Fruit fly (Drosophila melanogaster) whole organism, embryonic: ENCODE results near the gene Naxe.

Experiments used
- Adf1 ChIP-seq: fragments of 200-800 bp; sonication (Bioruptor generic); IDR thresholded peaks from 2 replicates; pipeline ENCODE4 v1.3.6; 2022; ENCODE audit warnings: missing biosample characterization, missing genetic modification characterization
- CG10274 ChIP-seq: fragments of 200-800 bp; sonication (Bioruptor generic); optimal IDR thresholded peaks from 3 replicates; lab custom pipeline; 2017; ENCODE audit warnings: missing biosample characterization, mild to moderate bottlenecking, missing genetic modification characterization
- CG10979 ChIP-seq: fragments of 200-800 bp; sonication (Bioruptor generic); optimal IDR thresholded peaks from 2 replicates; lab custom pipeline; 2018; ENCODE audit warnings: missing biosample characterization, mild to moderate bottlenecking, missing genetic modification characterization, moderate library complexity
- CG11085 ChIP-seq: fragments of 200-800 bp; sonication (Bioruptor generic); IDR thresholded peaks from 2 replicates; pipeline ENCODE4 v1.3.6; 2022; ENCODE audit warnings: missing biosample characterization, missing genetic modification characterization
- CG12219 ChIP-seq: fragments of 200-800 bp; sonication (Bioruptor generic); optimal IDR thresholded peaks from 3 replicates; lab custom pipeline; 2018; ENCODE audit warnings: missing biosample characterization, mild to moderate bottlenecking, missing genetic modification characterization
- CG12236 ChIP-seq: fragments of 200-800 bp; sonication (Bioruptor generic); optimal IDR thresholded peaks from 2 replicates; lab custom pipeline; 2016; ENCODE audit warnings: missing biosample characterization, missing genetic modification characterization
- CG15073 ChIP-seq: fragments of 200-800 bp; sonication (Bioruptor generic); optimal IDR thresholded peaks from 2 replicates; lab custom pipeline; 2016; ENCODE audit warnings: missing biosample characterization, missing genetic modification characterization
- CG17912 ChIP-seq: fragments of 200-800 bp; sonication (Bioruptor generic); optimal IDR thresholded peaks from 2 replicates; lab custom pipeline; 2018; ENCODE audit warnings: missing biosample characterization, mild to moderate bottlenecking, missing genetic modification characterization
- CG2199 ChIP-seq: fragments of 200-800 bp; sonication (Bioruptor generic); IDR thresholded peaks from 3 replicates; pipeline ENCODE4 v1.3.6; 2022; ENCODE audit warnings: missing biosample characterization, missing genetic modification characterization
- CG3065 ChIP-seq: fragments of 200-800 bp; sonication (Bioruptor generic); optimal IDR thresholded peaks from 2 replicates; lab custom pipeline; 2016; ENCODE audit warnings: missing biosample characterization, missing genetic modification characterization
- CG3407 ChIP-seq: fragments of 200-800 bp; sonication (Bioruptor generic); optimal IDR thresholded peaks from 2 replicates; lab custom pipeline; 2018; ENCODE audit warnings: missing biosample characterization, mild to moderate bottlenecking, missing genetic modification characterization
- CG4854 ChIP-seq: fragments of 200-800 bp; sonication (Bioruptor generic); optimal IDR thresholded peaks from 2 replicates; lab custom pipeline; 2016; ENCODE audit warnings: missing biosample characterization, missing genetic modification characterization, inconsistent platforms
- CG6175 ChIP-seq: fragments of 200-800 bp; sonication (Bioruptor generic); IDR thresholded peaks from 3 replicates; pipeline ENCODE4 v1.3.6; 2022; ENCODE audit warnings: missing biosample characterization, missing genetic modification characterization
- CG6272 ChIP-seq: fragments of 200-800 bp; sonication (Bioruptor generic); IDR thresholded peaks from 2 replicates; pipeline ENCODE4 v1.3.6; 2022; ENCODE audit warnings: missing biosample characterization, missing genetic modification characterization
- CG6689 ChIP-seq: fragments of 200-800 bp; sonication (Bioruptor generic); IDR thresholded peaks from 2 replicates; pipeline ENCODE4 v1.3.6; 2022; ENCODE audit warnings: missing biosample characterization, missing genetic modification characterization
- CG7271 ChIP-seq: fragments of 200-800 bp; sonication (Bioruptor generic); optimal IDR thresholded peaks from 2 replicates; lab custom pipeline; 2018; ENCODE audit warnings: missing biosample characterization, mild to moderate bottlenecking, missing genetic modification characterization, moderate library complexity
- CG7963 ChIP-seq: fragments of 200-800 bp; sonication (Bioruptor generic); IDR thresholded peaks from 3 replicates; pipeline ENCODE4 v1.3.6; 2022; ENCODE audit warnings: missing biosample characterization, missing genetic modification characterization; ENCODE audit not compliant: partially characterized antibody
- CHES-1-like ChIP-seq: fragments of 200-800 bp; sonication (Bioruptor generic); optimal IDR thresholded peaks from 2 replicates; lab custom pipeline; 2016; ENCODE audit warnings: missing biosample characterization, missing genetic modification characterization
- CoRest ChIP-seq: fragments of 200-800 bp; sonication (Bioruptor generic); optimal IDR thresholded peaks from 3 replicates; lab custom pipeline; 2018; ENCODE audit warnings: missing biosample characterization, mild to moderate bottlenecking, missing genetic modification characterization, moderate library complexity
- D19A ChIP-seq: fragments of 200-800 bp; optimal IDR thresholded peaks from 3 replicates; lab custom pipeline; 2019; ENCODE audit warnings: missing biosample characterization, mild to moderate bottlenecking, missing genetic modification characterization, moderate library complexity
- Dad ChIP-seq: fragments of 200-800 bp; sonication (Bioruptor generic); optimal IDR thresholded peaks from 3 replicates; lab custom pipeline; 2016; ENCODE audit warnings: missing biosample characterization, missing genetic modification characterization
- Ets97D ChIP-seq: fragments of 200-800 bp; sonication (Bioruptor generic); optimal IDR thresholded peaks from 3 replicates; lab custom pipeline; 2016; ENCODE audit warnings: missing biosample characterization, missing genetic modification characterization
- Gug ChIP-seq: fragments of 200-800 bp; sonication (Bioruptor generic); IDR thresholded peaks from 4 replicates; pipeline ENCODE4 v1.3.6; 2022; ENCODE audit warnings: missing biosample characterization, missing genetic modification characterization
- HLH4C ChIP-seq: fragments of 200-800 bp; sonication (Bioruptor generic); IDR thresholded peaks from 3 replicates; pipeline ENCODE4 v1.3.6; 2022; ENCODE audit warnings: missing biosample characterization, missing genetic modification characterization; ENCODE audit not compliant: partially characterized antibody
- HLH54F ChIP-seq: fragments of 200-800 bp; sonication (Bioruptor generic); optimal IDR thresholded peaks from 3 replicates; lab custom pipeline; 2016; ENCODE audit warnings: missing biosample characterization, missing genetic modification characterization
- Lhr ChIP-seq: fragments of 200-800 bp; sonication (Bioruptor generic); optimal IDR thresholded peaks from 3 replicates; lab custom pipeline; 2017; ENCODE audit warnings: mild to moderate bottlenecking, missing biosample characterization, missing genetic modification reagents, missing genetic modification characterization
- NFAT ChIP-seq: fragments of 200-800 bp; sonication (Bioruptor generic); IDR thresholded peaks from 2 replicates; pipeline ENCODE4 v1.3.6; 2022; ENCODE audit warnings: missing biosample characterization, missing genetic modification characterization
- Poxn ChIP-seq: fragments of 200-800 bp; sonication (Bioruptor generic); IDR thresholded peaks from 2 replicates; pipeline ENCODE4 v1.3.6; 2022; ENCODE audit warnings: missing biosample characterization, missing genetic modification characterization
- Side ChIP-seq: fragments of 200-800 bp; sonication (Bioruptor generic); optimal IDR thresholded peaks from 2 replicates; lab custom pipeline; 2016; ENCODE audit warnings: missing biosample characterization, missing genetic modification characterization
- Tbp ChIP-seq: fragments of >200 bp; optimal IDR thresholded peaks from 2 replicates; lab custom pipeline; 2018; ENCODE audit warnings: missing biosample characterization, missing genetic modification characterization
- Vsx1 ChIP-seq: fragments of 200-800 bp; sonication (Bioruptor generic); optimal IDR thresholded peaks from 2 replicates; lab custom pipeline; 2017; ENCODE audit warnings: missing biosample characterization, mild to moderate bottlenecking, missing genetic modification characterization, missing genetic modification reagents
- ara ChIP-seq: fragments of 200-800 bp; sonication (Bioruptor generic); IDR thresholded peaks from 2 replicates; pipeline ENCODE4 v1.3.6; 2022; ENCODE audit warnings: missing biosample characterization, missing genetic modification characterization
- cato ChIP-seq: fragments of 200-800 bp; sonication (Bioruptor generic); optimal IDR thresholded peaks from 2 replicates; lab custom pipeline; 2016; ENCODE audit warnings: missing biosample characterization, missing genetic modification characterization, borderline replicate concordance
- chif ChIP-seq, 2 experiments: fragments of 200-800 bp; sonication (Bioruptor generic); optimal IDR thresholded peaks; 3 replicates each; lab custom pipeline; 2016; ENCODE audit warnings: missing biosample characterization in 2 of 2, missing genetic modification characterization in 2 of 2
- cwo ChIP-seq: fragments of 200-800 bp; sonication (Bioruptor generic); optimal IDR thresholded peaks from 3 replicates; lab custom pipeline; 2017; ENCODE audit warnings: missing biosample characterization, missing genetic modification characterization, mild to moderate bottlenecking, moderate library complexity, missing genetic modification reagents
- da ChIP-seq: fragments of 200-800 bp; sonication (Bioruptor generic); optimal IDR thresholded peaks from 2 replicates; lab custom pipeline; 2016; ENCODE audit warnings: missing biosample characterization, missing genetic modification characterization
- dati ChIP-seq: fragments of 200-800 bp; sonication (Bioruptor generic); IDR thresholded peaks from 2 replicates; pipeline ENCODE4 v1.3.6; 2022; ENCODE audit warnings: missing biosample characterization, missing genetic modification characterization
- dm ChIP-seq: fragments of 200-800 bp; sonication (Bioruptor generic); optimal IDR thresholded peaks from 3 replicates; lab custom pipeline; 2016; ENCODE audit warnings: missing biosample characterization, missing genetic modification characterization
- grau ChIP-seq: fragments of 200-800 bp; optimal IDR thresholded peaks from 3 replicates; lab custom pipeline; 2019; ENCODE audit warnings: missing biosample characterization, mild to moderate bottlenecking, missing genetic modification characterization, moderate library complexity
- kni ChIP-seq: fragments of 200-800 bp; sonication (Bioruptor generic); optimal IDR thresholded peaks from 3 replicates; lab custom pipeline; 2017; ENCODE audit warnings: mild to moderate bottlenecking, missing biosample characterization, missing genetic modification reagents, missing genetic modification characterization
- lola ChIP-seq, 3 experiments: fragments of >200 bp in 2 of 3; fragments of 200-800 bp in 1 of 3; sonication (Bioruptor generic) in 1 of 3; optimal IDR thresholded peaks; 2 replicates each; lab custom pipeline; 2017 to 2019; ENCODE audit warnings: missing biosample characterization in 3 of 3, missing genetic modification characterization in 3 of 3, mild to moderate bottlenecking in 1 of 3, moderate library complexity in 1 of 3
- mam ChIP-seq: fragments of 200-800 bp; sonication (Bioruptor generic); optimal IDR thresholded peaks from 3 replicates; lab custom pipeline; 2016; ENCODE audit warnings: missing biosample characterization, missing genetic modification characterization
- mld ChIP-seq: fragments of 200-800 bp; sonication (Bioruptor generic); IDR thresholded peaks from 3 replicates; pipeline ENCODE4 v1.3.6; 2022; ENCODE audit warnings: missing biosample characterization, missing genetic modification characterization; ENCODE audit not compliant: partially characterized antibody
- otp ChIP-seq: fragments of 200-800 bp; sonication (Bioruptor generic); IDR thresholded peaks from 3 replicates; pipeline ENCODE4, ENCODE4 v1.3.6; 2022; ENCODE audit warnings: missing biosample characterization, missing genetic modification characterization
- pb ChIP-seq: fragments of 200-800 bp; sonication (Bioruptor generic); optimal IDR thresholded peaks from 3 replicates; lab custom pipeline; 2016; ENCODE audit warnings: missing biosample characterization, missing genetic modification characterization
- tgo ChIP-seq: fragments of 200-800 bp; sonication (Bioruptor generic); IDR thresholded peaks from 3 replicates; pipeline ENCODE4 v1.3.6; 2022; ENCODE audit warnings: missing biosample characterization, missing genetic modification characterization
- tna ChIP-seq: fragments of 200-800 bp; sonication (Bioruptor generic); IDR thresholded peaks from 2 replicates; pipeline ENCODE4 v1.3.6; 2022; ENCODE audit warnings: missing biosample characterization, missing genetic modification characterization; ENCODE audit not compliant: partially characterized antibody
- tx ChIP-seq: fragments of 200-800 bp; sonication (Bioruptor generic); optimal IDR thresholded peaks from 2 replicates; lab custom pipeline; 2016; ENCODE audit warnings: missing biosample characterization, missing genetic modification characterization
- vfl ChIP-seq: fragments of 200-800 bp; sonication (Bioruptor generic); optimal IDR thresholded peaks from 2 replicates; lab custom pipeline; 2016; ENCODE audit warnings: missing biosample characterization, missing genetic modification characterization

Naxe gene

dm6 chrX:10086095-10086888 lies at the start of gene Naxe, which contains the start of gene RhoU (continued):
- peak; percentile 59; the same call in 3 of the 4 replicates for TF ChIP-seq Gug (GFP tag; lab: Robert Waterston, UW)
- TF ChIP-seq CG6689, result peak; percentile 37; the same call in 1 of the 2 replicates
- peak in 1 of 2 experiments; percentile 30 for TF ChIP-seq chif (GFP tag; optimal IDR thresholded peaks at IDR 0.05; lab: Kevin White, UChicago)
- no peak for TF ChIP-seq CHES-1-like
- TF ChIP-seq CG12236 (GFP tag; lab: Kevin White, UChicago), result no peak
- no peak for TF ChIP-seq vfl (GFP tag; lab: Kevin White, UChicago)
- 0 out of 2 replicates have a peak, but pooled peaks have one; percentile 30 for TF ChIP-seq ara (GFP tag; lab: Robert Waterston, UW)
- TF ChIP-seq mam (GFP tag; lab: Kevin White, UChicago), result peak; percentile 58
- no peak for TF ChIP-seq dati (GFP tag; lab: Robert Waterston, UW)
- peak; percentile 56 for TF ChIP-seq CoRest
- TF ChIP-seq CG6272 (GFP tag; lab: Robert Waterston, UW), result peak; percentile 10; the same call in 1 of the 2 replicates
- no peak for TF ChIP-seq kni
- no peak for TF ChIP-seq CG15073 (GFP tag; lab: Kevin White, UChicago)
- TF ChIP-seq mld (GFP tag; lab: Robert Waterston, UW), result no peak
- 0 out of 3 replicates have a peak, but pooled peaks have one; percentile 22 for TF ChIP-seq HLH4C (GFP tag; lab: Robert Waterston, UW)
- TF ChIP-seq otp (GFP tag; lab: Robert Waterston, UW), result no peak
- peak; percentile 58; the same call in 2 of the 3 replicates for TF ChIP-seq tgo (GFP tag; lab: Robert Waterston, UW)
- TF ChIP-seq Tbp (GFP tag; lab: Kevin White, UChicago), result no peak
- no peak for TF ChIP-seq cwo (GFP tag; lab: Kevin White, UChicago)
- no peak for TF ChIP-seq CG3065 (GFP tag; lab: Kevin White, UChicago)
- no peak for TF ChIP-seq Side (GFP tag; lab: Kevin White, UChicago)
- no peak for TF ChIP-seq da
- TF ChIP-seq CG17912 (GFP tag; lab: Kevin White, UChicago), result no peak
- TF ChIP-seq CG10274 (GFP tag; lab: Kevin White, UChicago), result no peak
- no peak for TF ChIP-seq cato (GFP tag; lab: Kevin White, UChicago)
- TF ChIP-seq CG6175 (GFP tag; lab: Robert Waterston, UW), result no peak
- TF ChIP-seq Poxn (GFP tag; lab: Robert Waterston, UW), result no peak
- no peak for TF ChIP-seq D19A (tag; lab: Kevin White, UChicago)
- TF ChIP-seq Adf1 (GFP tag; lab: Robert Waterston, UW), result peak; percentile 73
- no peak for TF ChIP-seq CG4854
- peak in 1 of 3 experiments; percentile 30 for TF ChIP-seq lola (GFP tag; optimal IDR thresholded peaks at IDR 0.05; lab: Kevin White, UChicago)
- peak; percentile 23 for TF ChIP-seq grau (tag; lab: Kevin White, UChicago)
- peak; percentile 51 for TF ChIP-seq Ets97D (GFP tag; lab: Kevin White, UChicago)
- TF ChIP-seq CG7963 (GFP tag; lab: Robert Waterston, UW), result no peak
- TF ChIP-seq pb (GFP tag; lab: Kevin White, UChicago), result no peak
- TF ChIP-seq tna (GFP tag; lab: Robert Waterston, UW), result 0 out of 2 replicates have a peak, but pooled peaks have one; percentile 23
- no peak for TF ChIP-seq CG12219
- TF ChIP-seq dm (GFP tag; lab: Kevin White, UChicago), result no peak
- no peak for TF ChIP-seq CG3407 (GFP tag; lab: Kevin White, UChicago)
- peak; percentile 29 for TF ChIP-seq HLH54F
- no peak for TF ChIP-seq Vsx1 (GFP tag; lab: Kevin White, UChicago)
- TF ChIP-seq Dad (GFP tag; lab: Kevin White, UChicago), result peak; percentile 33
- peak; percentile 94 for TF ChIP-seq Lhr (GFP tag; lab: Kevin White, UChicago)
- TF ChIP-seq CG7271 (tag; lab: Kevin White, UChicago), result no peak
- TF ChIP-seq CG11085, result no peak; the same call in 1 of the 2 replicates
- no peak for TF ChIP-seq NFAT (GFP tag; lab: Robert Waterston, UW)
- no peak for TF ChIP-seq CG10979
- TF ChIP-seq tx (GFP tag; lab: Kevin White, UChicago), result no peak
- no peak for TF ChIP-seq CG2199 (GFP tag; lab: Robert Waterston, UW)
